Fruit fly (Drosophila melanogaster) whole organism, embryonic: ENCODE measurements around the gene att-ORFB.

Experiments
- Ada2b ChIP-seq: fragments of 200-800 bp; sonication (Bioruptor generic); IDR thresholded peaks from 2 replicates; pipeline ENCODE4 v1.3.6; 2022; ENCODE audit warnings: missing biosample characterization, missing genetic modification characterization
- Awh ChIP-seq: fragments of 200-800 bp; sonication (Bioruptor generic); IDR thresholded peaks from 2 replicates; pipeline ENCODE4, ENCODE4 v1.3.6; 2022; ENCODE audit warnings: missing biosample characterization, missing genetic modification characterization
- B-H2 ChIP-seq: fragments of 200-800 bp; sonication (Bioruptor generic); optimal IDR thresholded peaks from 2 replicates; lab custom pipeline; 2018; ENCODE audit warnings: missing biosample characterization, mild to moderate bottlenecking, missing genetic modification characterization
- CG13894 ChIP-seq: fragments of 200-800 bp; sonication (Bioruptor generic); optimal IDR thresholded peaks from 3 replicates; lab custom pipeline; 2018; ENCODE audit warnings: missing biosample characterization, mild to moderate bottlenecking, missing genetic modification characterization, moderate library complexity
- CG14050 ChIP-seq: fragments of 200-800 bp; sonication (Bioruptor generic); IDR thresholded peaks from 3 replicates; pipeline ENCODE4 v1.3.6; 2022; ENCODE audit warnings: missing biosample characterization, missing genetic modification characterization
- CG14441 ChIP-seq: fragments of 200-800 bp; sonication (Bioruptor generic); IDR thresholded peaks from 2 replicates; pipeline ENCODE4 v1.3.6; 2022; ENCODE audit warnings: missing biosample characterization, missing genetic modification characterization
- CG16813 ChIP-seq: fragments of 200-800 bp; sonication (Bioruptor generic); IDR thresholded peaks from 3 replicates; pipeline ENCODE4 v1.3.6; 2022; ENCODE audit warnings: missing biosample characterization, missing genetic modification characterization; ENCODE audit not compliant: partially characterized antibody
- CG17385 ChIP-seq: fragments of 200-800 bp; sonication (Bioruptor generic); optimal IDR thresholded peaks from 3 replicates; lab custom pipeline; 2018; ENCODE audit warnings: missing biosample characterization, mild to moderate bottlenecking, missing genetic modification characterization
- CG17612 ChIP-seq: fragments of 200-800 bp; sonication (Bioruptor generic); IDR thresholded peaks from 2 replicates; pipeline ENCODE4 v1.3.6; 2022; ENCODE audit warnings: missing biosample characterization, missing genetic modification characterization
- CG2875 ChIP-seq: fragments of 200-800 bp; sonication (Bioruptor generic); optimal IDR thresholded peaks from 2 replicates; lab custom pipeline; 2017; ENCODE audit warnings: missing biosample characterization, mild to moderate bottlenecking, missing genetic modification characterization, missing genetic modification reagents
- CG3065 ChIP-seq: fragments of 200-800 bp; sonication (Bioruptor generic); optimal IDR thresholded peaks from 2 replicates; lab custom pipeline; 2016; ENCODE audit warnings: missing biosample characterization, missing genetic modification characterization
- CG3726 ChIP-seq: fragments of 200-800 bp; sonication (Bioruptor generic); IDR thresholded peaks from 3 replicates; pipeline ENCODE4, ENCODE4 v1.3.6; 2022; ENCODE audit warnings: missing biosample characterization, missing genetic modification characterization
- CG4360 ChIP-seq: fragments of 200-800 bp; sonication (Bioruptor generic); IDR thresholded peaks from 2 replicates; pipeline ENCODE4 v1.3.6; 2022; ENCODE audit warnings: missing biosample characterization, missing genetic modification characterization
- CG4617 ChIP-seq: fragments of 200-800 bp; sonication (Bioruptor generic); optimal IDR thresholded peaks from 3 replicates; lab custom pipeline; 2016; ENCODE audit warnings: missing biosample characterization, missing genetic modification characterization, borderline replicate concordance
- CG4707 ChIP-seq: fragments of 200-800 bp; sonication (Bioruptor generic); optimal IDR thresholded peaks from 2 replicates; lab custom pipeline; 2018; ENCODE audit warnings: missing biosample characterization, mild to moderate bottlenecking, missing genetic modification characterization, moderate library complexity
- CG4854 ChIP-seq: fragments of 200-800 bp; sonication (Bioruptor generic); optimal IDR thresholded peaks from 2 replicates; lab custom pipeline; 2016; ENCODE audit warnings: missing biosample characterization, missing genetic modification characterization, inconsistent platforms
- CG7786 ChIP-seq: fragments of 200-800 bp; sonication (Bioruptor generic); optimal IDR thresholded peaks from 2 replicates; lab custom pipeline; 2016; ENCODE audit warnings: missing biosample characterization, missing genetic modification characterization
- CG8765 ChIP-seq: fragments of 200-800 bp; sonication (Bioruptor generic); IDR thresholded peaks from 2 replicates; pipeline ENCODE4 v1.3.6; 2022; ENCODE audit warnings: missing biosample characterization, missing genetic modification characterization
- CG9932 ChIP-seq: fragments of 200-800 bp; sonication (Bioruptor generic); IDR thresholded peaks from 2 replicates; pipeline ENCODE4 v1.3.6; 2022; ENCODE audit warnings: missing biosample characterization, missing genetic modification characterization
- D19A ChIP-seq: fragments of 200-800 bp; optimal IDR thresholded peaks from 3 replicates; lab custom pipeline; 2019; ENCODE audit warnings: missing biosample characterization, mild to moderate bottlenecking, missing genetic modification characterization, moderate library complexity
- D19B ChIP-seq: fragments of 200-800 bp; sonication (Bioruptor generic); optimal IDR thresholded peaks from 2 replicates; lab custom pipeline; 2017; ENCODE audit warnings: missing biosample characterization, mild to moderate bottlenecking, missing genetic modification characterization
- Gug ChIP-seq: fragments of 200-800 bp; sonication (Bioruptor generic); IDR thresholded peaks from 4 replicates; pipeline ENCODE4 v1.3.6; 2022; ENCODE audit warnings: missing biosample characterization, missing genetic modification characterization
- MBD-R2 ChIP-seq: fragments of 200-800 bp; sonication (Bioruptor generic); IDR thresholded peaks from 2 replicates; pipeline ENCODE4 v1.3.6; 2022; ENCODE audit warnings: missing biosample characterization, missing genetic modification characterization
- Meics ChIP-seq: fragments of 200-800 bp; sonication (Bioruptor generic); optimal IDR thresholded peaks from 2 replicates; lab custom pipeline; 2017; ENCODE audit warnings: missing biosample characterization, mild to moderate bottlenecking, missing genetic modification characterization
- Nf-YA ChIP-seq: fragments of 200-800 bp; sonication (Bioruptor generic); IDR thresholded peaks from 2 replicates; pipeline ENCODE4 v1.3.6; 2022; ENCODE audit warnings: missing biosample characterization, missing genetic modification characterization
- Oli ChIP-seq: fragments of 200-800 bp; sonication (Bioruptor generic); optimal IDR thresholded peaks from 2 replicates; lab custom pipeline; 2018; ENCODE audit warnings: missing biosample characterization, mild to moderate bottlenecking, missing genetic modification characterization, moderate library complexity
- Usf ChIP-seq: fragments of 200-800 bp; sonication (Bioruptor generic); optimal IDR thresholded peaks from 2 replicates; lab custom pipeline; 2017; ENCODE audit warnings: missing genotype, missing biosample characterization, missing genetic modification characterization
- bab2 ChIP-seq: fragments of 200-800 bp; sonication (Bioruptor generic); optimal IDR thresholded peaks from 2 replicates; lab custom pipeline; 2016; ENCODE audit warnings: missing biosample characterization, missing genetic modification characterization
- croc ChIP-seq: fragments of 200-800 bp; sonication (Bioruptor generic); conservative IDR thresholded peaks from 3 replicates; pipeline ENCODE4 v1.3.6; 2022; ENCODE audit warnings: missing biosample characterization, missing genetic modification characterization
- crp ChIP-seq, 2 experiments: fragments of 200-800 bp; sonication (Bioruptor generic); optimal IDR thresholded peaks; 2 replicates in 1 of 2; 3 replicates in 1 of 2; lab custom pipeline; 2017; ENCODE audit warnings: missing biosample characterization in 2 of 2, missing genetic modification characterization in 2 of 2, mild to moderate bottlenecking in 1 of 2, moderate library complexity in 1 of 2
- dan ChIP-seq: fragments of 200-800 bp; sonication (Bioruptor generic); IDR thresholded peaks from 2 replicates; pipeline ENCODE4 v1.3.6; 2022; ENCODE audit warnings: missing biosample characterization, missing genetic modification characterization
- dmrt11E ChIP-seq: fragments of 200-800 bp; sonication (Bioruptor generic); optimal IDR thresholded peaks from 3 replicates; lab custom pipeline; 2018; ENCODE audit warnings: missing biosample characterization, mild to moderate bottlenecking, missing genetic modification characterization, moderate library complexity
- esg ChIP-seq: fragments of 200-800 bp; sonication (Bioruptor generic); conservative IDR thresholded peaks from 2 replicates; pipeline ENCODE4 v1.3.6; 2022; ENCODE audit warnings: missing biosample characterization, missing genetic modification characterization
- ftz-f1 ChIP-seq: fragments of 200-800 bp; sonication (Bioruptor generic); optimal IDR thresholded peaks from 2 replicates; lab custom pipeline; 2016; ENCODE audit warnings: missing biosample characterization, missing genetic modification characterization
- insv ChIP-seq, 2 experiments: fragments of 200-800 bp; sonication (Bioruptor generic); optimal IDR thresholded peaks; 3 replicates each; lab custom pipeline; 2016 to 2018; ENCODE audit warnings: missing biosample characterization in 2 of 2, missing genetic modification characterization in 2 of 2
- klu ChIP-seq: fragments of 200-800 bp; sonication (Bioruptor generic); IDR thresholded peaks from 2 replicates; pipeline ENCODE4 v1.3.6; 2022; ENCODE audit warnings: missing biosample characterization, missing genetic modification characterization
- knrl ChIP-seq: fragments of 200-800 bp; sonication (Bioruptor generic); IDR thresholded peaks from 3 replicates; pipeline ENCODE4 v1.3.6; 2022; ENCODE audit warnings: missing biosample characterization, missing genetic modification characterization; ENCODE audit not compliant: partially characterized antibody
- luna ChIP-seq: fragments of 200-800 bp; sonication (Bioruptor generic); optimal IDR thresholded peaks from 2 replicates; lab custom pipeline; 2016; ENCODE audit warnings: missing biosample characterization, missing genetic modification characterization
- onecut ChIP-seq: fragments of 200-800 bp; sonication (Bioruptor generic); IDR thresholded peaks from 2 replicates; pipeline ENCODE4 v1.3.6; 2022; ENCODE audit warnings: missing biosample characterization, missing genetic modification characterization
- repo ChIP-seq: fragments of 200-800 bp; sonication (Bioruptor generic); optimal IDR thresholded peaks from 2 replicates; lab custom pipeline; 2016; ENCODE audit warnings: missing biosample characterization, missing genetic modification characterization
- row ChIP-seq: fragments of 200-800 bp; sonication (Bioruptor generic); IDR thresholded peaks from 3 replicates; pipeline ENCODE4 v1.3.6; 2022; ENCODE audit warnings: missing biosample characterization, missing genetic modification characterization
- schlank ChIP-seq: fragments of 200-800 bp; sonication (Bioruptor generic); optimal IDR thresholded peaks from 2 replicates; lab custom pipeline; 2018; ENCODE audit warnings: missing biosample characterization, mild to moderate bottlenecking, missing genetic modification characterization
- sim ChIP-seq: fragments of 200-800 bp; sonication (Bioruptor generic); IDR thresholded peaks from 2 replicates; pipeline ENCODE4 v1.3.6; 2022; ENCODE audit warnings: missing biosample characterization, missing genetic modification characterization
- slbo ChIP-seq: fragments of 200-800 bp; sonication (Bioruptor generic); IDR thresholded peaks from 2 replicates; pipeline ENCODE4 v1.3.6; 2022; ENCODE audit warnings: missing biosample characterization, missing genetic modification characterization
- unpg ChIP-seq: fragments of 200-800 bp; sonication (Bioruptor generic); optimal IDR thresholded peaks from 3 replicates; lab custom pipeline; 2018; ENCODE audit warnings: missing biosample characterization, mild to moderate bottlenecking, missing genetic modification characterization, moderate library complexity
- vnd ChIP-seq: fragments of 200-800 bp; sonication (Bioruptor generic); IDR thresholded peaks from 3 replicates; pipeline ENCODE4 v1.3.6; 2022; ENCODE audit warnings: missing biosample characterization, missing genetic modification characterization; ENCODE audit not compliant: partially characterized antibody
- wek ChIP-seq: fragments of 200-800 bp; sonication (Bioruptor generic); optimal IDR thresholded peaks from 3 replicates; lab custom pipeline; 2018; ENCODE audit warnings: missing biosample characterization, mild to moderate bottlenecking, missing genetic modification characterization, moderate library complexity
- wor ChIP-seq: fragments of 200-800 bp; sonication (Bioruptor generic); IDR thresholded peaks from 2 replicates; pipeline ENCODE4 v1.3.6; 2022; ENCODE audit warnings: missing biosample characterization, missing genetic modification characterization

The att-ORFB gene

DNA sequence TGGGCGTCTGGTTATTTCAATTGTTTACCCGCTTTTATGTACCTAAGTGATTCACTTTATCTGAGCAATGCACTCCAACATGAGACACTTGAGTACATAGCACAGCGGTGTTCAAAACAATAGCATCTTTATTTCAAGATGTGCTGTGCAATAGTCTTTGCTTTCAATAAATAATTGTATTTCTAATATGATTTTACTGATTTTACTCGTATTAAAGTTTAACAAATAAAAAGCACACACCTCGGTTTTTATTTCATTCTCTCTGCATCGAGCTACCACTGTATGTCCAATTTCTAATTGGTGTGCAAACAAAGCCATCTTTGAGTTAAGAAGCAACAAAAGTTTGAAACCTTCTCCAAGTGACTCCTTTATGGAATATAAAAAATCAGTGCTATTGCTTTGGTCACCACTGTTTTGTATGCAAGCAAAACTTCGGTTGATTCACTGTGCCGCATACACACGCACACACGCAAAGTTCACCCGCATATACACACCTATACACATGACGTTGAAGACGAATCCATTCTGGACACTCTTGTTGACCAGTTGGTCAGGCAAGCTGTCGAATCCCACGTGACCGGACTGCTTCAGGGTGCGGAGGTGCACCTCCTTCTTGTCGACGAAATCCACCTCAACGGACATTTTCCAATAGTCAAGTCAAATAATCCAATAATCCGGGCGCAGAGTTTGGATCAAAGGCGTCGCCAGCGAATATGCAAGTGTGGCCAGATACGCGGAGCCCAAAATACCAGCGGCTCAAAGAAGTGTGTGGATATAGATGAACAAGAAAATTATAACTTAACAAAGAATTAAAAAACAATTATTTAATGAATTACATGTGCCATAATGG lies 33.7 kb upstream of the att-ORFB start, which contains the start of gene Septin2 (continued):
- TF ChIP-seq esg (GFP tag; lab: Robert Waterston, UW) (peak; percentile 44; the same call in 1 of the 2 replicates), Awh (peak; percentile 51; the same call in 1 of the 2 replicates), croc (GFP tag; lab: Robert Waterston, UW) (peak; percentile 57; the same call in 1 of the 3 replicates), slbo (GFP tag; lab: Robert Waterston, UW) (peak; percentile 37; the same call in 1 of the 2 replicates), dan (GFP tag; lab: Robert Waterston, UW) (no peak), knrl (GFP tag; lab: Robert Waterston, UW) (no peak), D19A (tag; lab: Kevin White, UChicago) (peak; percentile 83), CG3065 (GFP tag; lab: Kevin White, UChicago) (no peak), dmrt11E (tag; lab: Kevin White, UChicago) (peak; percentile 78), CG7786 (GFP tag; lab: Kevin White, UChicago) (peak; percentile 45), repo (GFP tag; lab: Kevin White, UChicago) (peak; percentile 54), CG4617 (GFP tag; lab: Kevin White, UChicago) (no peak), klu (GFP tag; lab: Robert Waterston, UW) (no peak), CG9932 (no peak), wor (GFP tag; lab: Robert Waterston, UW) (peak; percentile 61), CG8765 (GFP tag; lab: Robert Waterston, UW) (peak; percentile 7; the same call in 1 of the 2 replicates), CG4707 (GFP tag; lab: Kevin White, UChicago) (peak; percentile 35), Oli (tag; lab: Kevin White, UChicago) (peak; percentile 86), CG14050 (GFP tag; lab: Robert Waterston, UW) (peak; percentile 42; the same call in 1 of the 3 replicates), CG2875 (GFP tag; lab: Kevin White, UChicago) (peak; percentile 79), schlank (no peak), CG14441 (GFP tag; lab: Robert Waterston, UW) (peak; percentile 59), insv (GFP tag; optimal IDR thresholded peaks at IDR 0.05; lab: Kevin White, UChicago) (peak in 1 of 2 experiments; percentile 21), CG3726 (GFP tag; lab: Robert Waterston, UW) (no peak), CG4854 (GFP tag; lab: Kevin White, UChicago) (peak; percentile 65), vnd (GFP tag; lab: Robert Waterston, UW) (no peak), Gug (peak; percentile 59; the same call in 2 of the 4 replicates), sim (GFP tag; lab: Robert Waterston, UW) (peak; percentile 44; the same call in 1 of the 2 replicates), wek (GFP tag; lab: Kevin White, UChicago) (peak; percentile 45), onecut (GFP tag; lab: Robert Waterston, UW) (peak; percentile 19; the same call in 1 of the 2 replicates), bab2 (GFP tag; lab: Kevin White, UChicago) (peak; percentile 76), luna (GFP tag; lab: Kevin White, UChicago) (no peak), CG13894 (tag; lab: Kevin White, UChicago) (no peak), Nf-YA (GFP tag; lab: Robert Waterston, UW) (peak; percentile 59; the same call in 1 of the 2 replicates), unpg (GFP tag; lab: Kevin White, UChicago) (peak; percentile 59), crp (GFP tag; optimal IDR thresholded peaks at IDR 0.05; lab: Kevin White, UChicago) (no peak), CG17385 (peak; percentile 77), row (GFP tag; lab: Robert Waterston, UW) (peak; percentile 70), Ada2b (GFP tag; lab: Robert Waterston, UW) (peak; percentile 58; the same call in 1 of the 2 replicates), CG16813 (0 out of 3 replicates have a peak, but pooled peaks have one; percentile 6), Meics (peak; percentile 71), CG17612 (no peak), Usf (GFP tag; lab: Kevin White, UChicago) (no peak), CG4360 (0 out of 2 replicates have a peak, but pooled peaks have one; percentile 22), B-H2 (no peak), ftz-f1 (GFP tag; lab: Kevin White, UChicago) (no peak), MBD-R2 (no peak; the same call in none of the 2 replicates), D19B (GFP tag; lab: Kevin White, UChicago) (peak; percentile 32)
